Worm (Caenorhabditis elegans): ENCODE data around the gene rpl-25.1.

DNA sequence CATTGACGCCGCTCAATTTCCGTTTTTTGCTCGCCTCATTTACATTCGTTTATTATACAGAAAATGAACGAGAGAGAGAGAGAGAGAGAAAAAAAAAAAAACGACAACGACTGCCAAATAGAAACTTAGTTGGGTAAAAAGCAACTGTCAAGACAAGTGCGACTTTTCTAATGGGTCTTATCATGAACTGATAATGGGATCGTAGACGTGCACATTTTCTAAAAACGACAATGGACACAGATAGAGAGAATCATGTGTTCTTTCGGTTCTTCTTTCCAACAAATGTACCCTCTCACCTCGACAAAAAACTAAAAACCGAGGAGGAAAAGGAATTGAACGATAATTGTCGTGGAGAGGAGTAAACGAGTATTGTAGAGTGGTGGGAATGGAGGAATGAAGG is 14.9 kb upstream of the rpl-25.1 start:
- no peak for TF ChIP-seq dao-5 (tag; optimal IDR thresholded peaks at IDR 0.05)
- TF ChIP-seq him-1 (tag; optimal IDR thresholded peaks at IDR 0.05) = no peak
